Worm (Caenorhabditis elegans) whole organism, L1 larva: ENCODE data around the gene sre-50.

Source experiments
- C04F5.9 ChIP-seq: sonication (generic microtip); optimal IDR thresholded peaks from 2 replicates; lab custom pipeline; 2016; ENCODE audit warnings: missing genetic modification characterization, missing compliant biosample characterization
- F16B12.6 ChIP-seq: fragments of 150-350 bp; optimal IDR thresholded peaks from 2 replicates; lab custom pipeline; 2014; ENCODE audit warnings: missing biosample characterization, missing genetic modification characterization
- alr-1 ChIP-seq: fragments of 200-800 bp; sonication (Bioruptor generic); optimal IDR thresholded peaks from 2 replicates; lab custom pipeline; 2018; ENCODE audit warnings: borderline replicate concordance, mild to moderate bottlenecking, missing genetic modification characterization, missing compliant biosample characterization
- ama-1 ChIP-seq: fragments of 150-350 bp; optimal IDR thresholded peaks from 2 replicates; lab custom pipeline; 2014
- ceh-8 ChIP-seq: fragments of 200-800 bp; sonication (Bioruptor generic); optimal IDR thresholded peaks from 2 replicates; lab custom pipeline; 2018; ENCODE audit warnings: mild to moderate bottlenecking, missing genetic modification characterization, moderate library complexity, missing compliant biosample characterization
- dsc-1 ChIP-seq: sonication (generic microtip); optimal IDR thresholded peaks from 2 replicates; lab custom pipeline; 2016; ENCODE audit warnings: mild to moderate bottlenecking, missing genetic modification characterization, missing compliant biosample characterization
- efl-1 ChIP-seq, 4 experiments: fragments of 150-350 bp; optimal IDR thresholded peaks in 3 of 4; peaks in 1 of 4; 1 replicate in 1 of 4; 2 replicates in 3 of 4; lab custom pipeline; 2014; ENCODE audit warnings: missing biosample characterization in 2 of 4, missing genetic modification characterization in 2 of 4, missing genetic modification reagents in 2 of 4
- egl-13 ChIP-seq: sonication (generic microtip); optimal IDR thresholded peaks from 2 replicates; lab custom pipeline; 2016; ENCODE audit warnings: missing genotype, missing genetic modification reagents, missing genetic modification characterization, missing compliant biosample characterization
- fkh-10 ChIP-seq: sonication (generic microtip); optimal IDR thresholded peaks from 2 replicates; lab custom pipeline; 2017; ENCODE audit warnings: missing biosample characterization, missing genetic modification reagents, missing genetic modification characterization
- grh-1 ChIP-seq: fragments of 200-800 bp; sonication (Bioruptor generic); IDR thresholded peaks from 2 replicates; pipeline ENCODE4 v1.3.6; 2022; ENCODE audit warnings: missing genetic modification reagents, missing genetic modification characterization, missing compliant biosample characterization
- hlh-4 ChIP-seq: sonication (generic microtip); optimal IDR thresholded peaks from 2 replicates; lab custom pipeline; 2016; ENCODE audit warnings: mild to moderate bottlenecking, missing genetic modification characterization, missing compliant biosample characterization
- lin-14 ChIP-seq: fragments of 200-800 bp; sonication (Bioruptor generic); optimal IDR thresholded peaks from 2 replicates; lab custom pipeline; 2018; ENCODE audit warnings: mild to moderate bottlenecking, missing genetic modification characterization, moderate library complexity, missing compliant biosample characterization
- lsy-2 ChIP-seq, 2 experiments: fragments of 150-350 bp; optimal IDR thresholded peaks; 2 replicates each; lab custom pipeline; 2014; ENCODE audit warnings: missing biosample characterization in 2 of 2, missing genetic modification characterization in 2 of 2
- mab-9 ChIP-seq: fragments of 200-800 bp; sonication (Bioruptor generic); IDR thresholded peaks from 2 replicates; pipeline ENCODE4 v1.3.6; 2022; ENCODE audit warnings: missing genetic modification reagents, missing genetic modification characterization, missing compliant biosample characterization
- mdl-1 ChIP-seq, 2 experiments: fragments of 150-350 bp; optimal IDR thresholded peaks; 2 replicates each; lab custom pipeline; 2014 to 2017; ENCODE audit warnings: missing biosample characterization in 2 of 2, missing genetic modification characterization in 2 of 2, inconsistent platforms in 1 of 2
- nhr-47 ChIP-seq: sonication (generic microtip); optimal IDR thresholded peaks from 2 replicates; lab custom pipeline; 2016; ENCODE audit warnings: mild to moderate bottlenecking, missing genetic modification characterization, moderate library complexity, missing compliant biosample characterization
- nhr-71 ChIP-seq: sonication (generic microtip); optimal IDR thresholded peaks from 2 replicates; lab custom pipeline; 2016; ENCODE audit warnings: mild to moderate bottlenecking, missing genetic modification characterization, moderate library complexity, missing compliant biosample characterization
- nhr-84 ChIP-seq: sonication (generic microtip); optimal IDR thresholded peaks from 2 replicates; lab custom pipeline; 2017; ENCODE audit warnings: missing biosample characterization, missing genetic modification characterization
- rnt-1 ChIP-seq: sonication (generic microtip); optimal IDR thresholded peaks from 2 replicates; lab custom pipeline; 2016; ENCODE audit warnings: mild to moderate bottlenecking, missing genetic modification characterization, moderate library complexity, missing compliant biosample characterization
- snu-23 ChIP-seq: sonication (generic microtip); optimal IDR thresholded peaks from 2 replicates; lab custom pipeline; 2016; ENCODE audit warnings: missing genetic modification characterization, missing compliant biosample characterization
- unc-86 ChIP-seq: sonication (generic microtip); optimal IDR thresholded peaks from 2 replicates; lab custom pipeline; 2016; ENCODE audit warnings: missing genetic modification characterization, missing compliant biosample characterization
- vab-15 ChIP-seq: sonication (generic microtip); optimal IDR thresholded peaks from 2 replicates; lab custom pipeline; 2017; ENCODE audit warnings: missing genotype, mild to moderate bottlenecking, missing genetic modification characterization, missing compliant biosample characterization
- zag-1 ChIP-seq: fragments of 150-350 bp; optimal IDR thresholded peaks from 2 replicates; lab custom pipeline; 2014; ENCODE audit warnings: missing biosample characterization, missing genetic modification characterization

Gene sre-50

DNA sequence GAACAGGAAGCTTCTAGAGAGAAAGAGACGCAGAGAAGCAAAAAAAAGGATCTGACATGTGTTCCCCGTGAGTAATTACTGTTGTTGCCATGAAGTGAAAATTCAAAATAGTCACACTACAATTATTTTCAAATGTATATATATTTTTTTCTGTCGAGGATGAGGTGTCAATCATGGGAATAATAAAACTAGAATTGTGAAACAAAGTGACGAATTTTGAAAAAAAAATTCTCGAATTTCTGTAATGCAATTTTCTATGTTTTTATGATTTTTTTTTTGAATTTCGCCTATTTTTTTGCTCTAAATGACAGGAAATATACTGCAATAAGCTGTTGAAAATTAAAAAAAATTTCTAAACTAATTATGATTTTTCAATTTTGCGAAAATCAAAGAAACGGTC lies 49.8 kb downstream of the sre-50 start:
- TF ChIP-seq F16B12.6 (no peak), C04F5.9 (tag; lab: Kevin White, UChicago) (no peak), fkh-10 (GFP tag; lab: Kevin White, UChicago) (no peak), efl-1 (optimal IDR thresholded peaks at IDR 0.05; lab: Kevin White, UChicago) (no peak), efl-1 (GFP tag; optimal IDR thresholded peaks at IDR 0.05 in 1 of 2; lab: Kevin White, UChicago) (no peak), nhr-84 (tag; lab: Kevin White, UChicago) (no peak)

DNA sequence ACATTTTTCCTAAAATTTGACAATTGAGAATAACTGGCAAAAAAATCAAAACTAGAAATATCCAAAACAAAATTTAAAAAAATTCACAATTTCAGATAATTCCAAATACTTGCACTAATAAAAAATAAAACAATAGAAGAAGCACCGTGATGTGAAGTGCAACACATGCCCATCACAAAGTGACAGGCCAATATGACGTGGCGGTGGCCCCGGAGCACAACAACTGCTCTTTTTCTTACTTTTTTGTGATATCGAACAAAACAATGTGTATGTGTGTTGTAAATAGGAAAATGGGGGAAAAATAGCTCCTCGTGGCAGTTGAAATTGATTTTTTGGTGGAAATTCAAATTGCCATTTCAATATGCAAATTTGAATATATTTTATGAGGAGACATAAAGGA lies 50.5 kb downstream of the sre-50 start:
- no peak for TF ChIP-seq nhr-47 (tag; lab: Kevin White, UChicago)
- TF ChIP-seq egl-13 (tag; lab: Kevin White, UChicago): no peak
- no peak for TF ChIP-seq alr-1
- no peak for TF ChIP-seq grh-1 (GFP tag; lab: Robert Waterston, UW)
- no peak for TF ChIP-seq vab-15 (tag; lab: Kevin White, UChicago)
- TF ChIP-seq lsy-2 (tag; optimal IDR thresholded peaks at IDR 0.05; lab: Kevin White, UChicago): peak in 1 of 2 experiments; percentile 25
- no peak for TF ChIP-seq ceh-8
- TF ChIP-seq lin-14 (GFP tag; lab: Kevin White, UChicago): peak; percentile 51
- no peak for TF ChIP-seq hlh-4 (tag; lab: Kevin White, UChicago)
- TF ChIP-seq nhr-71 (tag; lab: Kevin White, UChicago): peak; percentile 24
- no peak for TF ChIP-seq dsc-1 (tag; lab: Kevin White, UChicago)
- peak; percentile 1 for TF ChIP-seq snu-23
- TF ChIP-seq zag-1 (tag; lab: Kevin White, UChicago): no peak
- TF ChIP-seq efl-1 (optimal IDR thresholded peaks at IDR 0.05; lab: Kevin White, UChicago): no peak
- peak in 1 of 2 experiments; percentile 56 for TF ChIP-seq efl-1 (GFP tag; optimal IDR thresholded peaks at IDR 0.05 in 1 of 2; lab: Kevin White, UChicago)
- TF ChIP-seq mdl-1 (tag; optimal IDR thresholded peaks at IDR 0.05; lab: Kevin White, UChicago): peak in 1 of 2 experiments; percentile 14
- no peak for TF ChIP-seq unc-86 (tag; lab: Kevin White, UChicago)
- TF ChIP-seq ama-1 (lab: Kevin White, UChicago): no peak
- TF ChIP-seq rnt-1 (tag; lab: Kevin White, UChicago): peak; percentile 69
- TF ChIP-seq mab-9 (GFP tag; lab: Robert Waterston, UW): no peak
- TF ChIP-seq C04F5.9 (tag; lab: Kevin White, UChicago): no peak
- TF ChIP-seq, all 84 proteins: peak for 7
